Worm (Caenorhabditis elegans): ENCODE results near the gene pup-2.

DNA sequence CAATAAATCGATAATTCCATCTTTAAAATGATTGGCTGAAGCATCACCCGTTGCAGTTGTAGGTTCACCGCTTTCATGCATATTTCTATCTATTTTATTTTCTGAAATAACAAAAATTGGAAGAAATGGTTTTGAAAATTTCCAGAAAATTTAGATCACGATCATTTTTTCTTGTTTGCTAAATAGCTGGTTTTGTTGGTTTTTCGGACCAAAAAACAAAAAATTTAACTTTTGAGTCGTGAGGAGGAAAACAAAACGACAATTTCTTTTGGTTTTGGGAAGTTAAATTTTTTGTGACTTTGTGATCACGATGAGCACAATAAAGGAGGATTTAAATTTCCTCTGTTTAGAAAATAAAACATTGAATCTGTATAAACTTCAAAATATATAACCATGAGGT lies 20.5 kb upstream of the pup-2 start, which contains the start of gene T10F2.2:
- TF ChIP-seq ceh-34 (tag; optimal IDR thresholded peaks at IDR 0.05) (no peak), lin-11 (tag; optimal IDR thresholded peaks at IDR 0.05) (no peak), nfya-1 (tag; optimal IDR thresholded peaks at IDR 0.05) (no peak), nhr-232 (tag; optimal IDR thresholded peaks at IDR 0.05) (no peak), dve-1 (tag; optimal IDR thresholded peaks at IDR 0.05) (no peak), ceh-45 (GFP tag; IDR thresholded peaks at IDR 0.05) (no peak), ama-1 (optimal IDR thresholded peaks at IDR 0.05) (no peak), madf-2 (tag; optimal IDR thresholded peaks at IDR 0.05) (no peak), pag-3 (tag; optimal IDR thresholded peaks at IDR 0.05; ENCODE audit: borderline replicate concordance) (no peak), mec-3 (tag; optimal IDR thresholded peaks at IDR 0.05; ENCODE audit: borderline replicate concordance) (no peak), ets-4 (tag; optimal IDR thresholded peaks at IDR 0.05) (no peak)
